Worm (Caenorhabditis elegans) whole organism, L3 larva: ENCODE results near the gene rabr-1.

Source experiments
- R02D3.7 ChIP-seq: fragments of 150-350 bp; optimal IDR thresholded peaks from 2 replicates; lab custom pipeline; 2014; ENCODE audit warnings: missing biosample characterization, missing genetic modification characterization
- ZK546.5 ChIP-seq: sonication (generic microtip); optimal IDR thresholded peaks from 2 replicates; lab custom pipeline; 2017; ENCODE audit warnings: missing biosample characterization, missing genetic modification characterization
- aly-2 ChIP-seq: fragments of 150-350 bp; optimal IDR thresholded peaks from 2 replicates; lab custom pipeline; 2014; ENCODE audit warnings: missing biosample characterization, missing genetic modification characterization
- ceh-16 ChIP-seq: sonication (generic microtip); optimal IDR thresholded peaks from 2 replicates; lab custom pipeline; 2017; ENCODE audit warnings: missing biosample characterization, missing genetic modification characterization
- ceh-28 ChIP-seq: fragments of 150-350 bp; optimal IDR thresholded peaks from 2 replicates; lab custom pipeline; 2014; ENCODE audit warnings: missing biosample characterization, missing genetic modification reagents, missing genetic modification characterization
- ceh-82 ChIP-seq: fragments of 150-350 bp; optimal IDR thresholded peaks from 2 replicates; lab custom pipeline; 2014; ENCODE audit warnings: missing biosample characterization, missing genetic modification characterization
- egl-27 ChIP-seq: sonication (generic microtip); optimal IDR thresholded peaks from 4 replicates; lab custom pipeline; 2017; ENCODE audit warnings: missing biosample characterization, missing genetic modification reagents, missing genetic modification characterization
- elt-1 ChIP-seq: fragments of 150-350 bp; optimal IDR thresholded peaks from 2 replicates; lab custom pipeline; 2014; ENCODE audit warnings: missing biosample characterization, missing genetic modification characterization
- elt-2 ChIP-seq: sonication (generic microtip); optimal IDR thresholded peaks from 2 replicates; lab custom pipeline; 2016; ENCODE audit warnings: missing genetic modification reagents, mild to moderate bottlenecking, missing genetic modification characterization, missing compliant biosample characterization
- elt-3 ChIP-seq, 3 experiments: fragments of 150-350 bp in 1 of 3; sonication (generic microtip) in 2 of 3; optimal IDR thresholded peaks; 2 replicates in 2 of 3; 4 replicates in 1 of 3; lab custom pipeline; 2014 to 2017; ENCODE audit warnings: missing biosample characterization in 3 of 3, missing genetic modification characterization in 3 of 3
- fkh-10 ChIP-seq: sonication (generic microtip); optimal IDR thresholded peaks from 2 replicates; lab custom pipeline; 2017; ENCODE audit warnings: missing biosample characterization, missing genetic modification reagents, missing genetic modification characterization
- fos-1 ChIP-seq: fragments of 150-350 bp; optimal IDR thresholded peaks from 2 replicates; lab custom pipeline; 2014; ENCODE audit warnings: missing biosample characterization, missing genetic modification characterization
- hmg-11 ChIP-seq: sonication (generic microtip); optimal IDR thresholded peaks from 2 replicates; lab custom pipeline; 2016; ENCODE audit warnings: missing genetic modification characterization, missing compliant biosample characterization
- jun-1 ChIP-seq: fragments of 150-350 bp; optimal IDR thresholded peaks from 2 replicates; lab custom pipeline; 2014; ENCODE audit warnings: missing biosample characterization, missing genetic modification reagents, missing genetic modification characterization
- lin-15B ChIP-seq: fragments of 150-350 bp; optimal IDR thresholded peaks from 2 replicates; lab custom pipeline; 2014; ENCODE audit warnings: missing biosample characterization, missing genetic modification characterization
- lin-39 ChIP-seq: fragments of 150-350 bp; optimal IDR thresholded peaks from 2 replicates; lab custom pipeline; 2018; ENCODE audit warnings: missing biosample characterization, missing genetic modification reagents, missing genetic modification characterization
- lsy-12 ChIP-seq: sonication (generic microtip); optimal IDR thresholded peaks from 2 replicates; lab custom pipeline; 2016; ENCODE audit warnings: mild to moderate bottlenecking, missing genetic modification characterization, missing compliant biosample characterization
- mml-1 ChIP-seq: fragments of 150-350 bp; sonication (generic microtip); optimal IDR thresholded peaks from 3 replicates; lab custom pipeline; 2014; ENCODE audit warnings: missing biosample characterization, missing genetic modification characterization
- nfya-1 ChIP-seq: sonication (generic microtip); optimal IDR thresholded peaks from 2 replicates; lab custom pipeline; 2017; ENCODE audit warnings: missing genetic modification characterization, mild to moderate bottlenecking, missing compliant biosample characterization, antibody characterized with exemption, moderate library complexity; ENCODE audit not compliant: insufficient read depth
- nhr-11 ChIP-seq: fragments of 150-350 bp; optimal IDR thresholded peaks from 2 replicates; lab custom pipeline; 2014; ENCODE audit warnings: missing biosample characterization, missing genetic modification characterization
- nhr-12 ChIP-seq: fragments of 150-350 bp; optimal IDR thresholded peaks from 2 replicates; lab custom pipeline; 2014; ENCODE audit warnings: missing biosample characterization, missing genetic modification characterization
- nhr-23 ChIP-seq: fragments of 150-350 bp; optimal IDR thresholded peaks from 2 replicates; lab custom pipeline; 2014; ENCODE audit warnings: missing biosample characterization, missing genetic modification reagents, missing genetic modification characterization
- nhr-237 ChIP-seq: fragments of 150-350 bp; optimal IDR thresholded peaks from 2 replicates; lab custom pipeline; 2014; ENCODE audit warnings: missing biosample characterization, missing genetic modification characterization
- nhr-25 ChIP-seq: sonication (generic microtip); optimal IDR thresholded peaks from 2 replicates; lab custom pipeline; 2017; ENCODE audit warnings: missing biosample characterization, missing genetic modification characterization
- nhr-28 ChIP-seq: fragments of 150-350 bp; optimal IDR thresholded peaks from 2 replicates; lab custom pipeline; 2014; ENCODE audit warnings: missing biosample characterization, missing genetic modification characterization
- nhr-43 ChIP-seq: sonication (generic microtip); optimal IDR thresholded peaks from 2 replicates; lab custom pipeline; 2016; ENCODE audit warnings: mild to moderate bottlenecking, missing genetic modification characterization, missing compliant biosample characterization; ENCODE audit not compliant: poor library complexity, severe bottlenecking
- pha-4 ChIP-seq: fragments of 150-350 bp; optimal IDR thresholded peaks from 2 replicates; lab custom pipeline; 2014; ENCODE audit warnings: missing biosample characterization, missing genetic modification reagents, missing genetic modification characterization
- pqm-1 ChIP-seq: fragments of 150-350 bp; optimal IDR thresholded peaks from 2 replicates; lab custom pipeline; 2017; ENCODE audit warnings: missing biosample characterization, missing genetic modification characterization, inconsistent platforms
- sea-2 ChIP-seq: fragments of 150-350 bp; sonication (generic microtip); optimal IDR thresholded peaks from 4 replicates; lab custom pipeline; 2014; ENCODE audit warnings: missing biosample characterization, missing genetic modification reagents, missing genetic modification characterization
- skn-1 ChIP-seq: fragments of 150-350 bp; optimal IDR thresholded peaks from 2 replicates; lab custom pipeline; 2014; ENCODE audit warnings: missing biosample characterization, missing genetic modification characterization
- snpc-4 ChIP-seq: fragments of 150-350 bp; optimal IDR thresholded peaks from 2 replicates; lab custom pipeline; 2014; ENCODE audit warnings: missing biosample characterization, missing genetic modification characterization
- tbx-2 ChIP-seq: sonication (generic microtip); optimal IDR thresholded peaks from 2 replicates; lab custom pipeline; 2016; ENCODE audit warnings: mild to moderate bottlenecking, missing genetic modification characterization, missing compliant biosample characterization
- unc-39 ChIP-seq: sonication (generic microtip); optimal IDR thresholded peaks from 4 replicates; lab custom pipeline; 2017; ENCODE audit warnings: missing biosample characterization, missing genetic modification characterization
- unc-62 ChIP-seq: fragments of 150-350 bp; sonication (generic microtip); optimal IDR thresholded peaks from 4 replicates; lab custom pipeline; 2014; ENCODE audit warnings: missing biosample characterization, missing genetic modification reagents, missing genetic modification characterization
- zag-1 ChIP-seq: fragments of 150-350 bp; optimal IDR thresholded peaks from 2 replicates; lab custom pipeline; 2014; ENCODE audit warnings: missing biosample characterization, missing genetic modification characterization
- ztf-11 ChIP-seq: fragments of 150-350 bp; optimal IDR thresholded peaks from 2 replicates; lab custom pipeline; 2014; ENCODE audit warnings: missing biosample characterization, missing genetic modification characterization
- ztf-4 ChIP-seq: fragments of 150-350 bp; optimal IDR thresholded peaks from 2 replicates; lab custom pipeline; 2014; ENCODE audit warnings: missing biosample characterization, missing genetic modification characterization

The rabr-1 gene

ce11 chrX:2495865-2496314, at the start of gene rabr-1:
Gene rabr-1 (plus strand): TSS chrX:2496180.
- TF ChIP-seq pha-4 (tag; lab: Kevin White, UChicago), result peak; percentile 23
- TF ChIP-seq nhr-11 (tag; lab: Kevin White, UChicago), result no peak
- peak; percentile 58 for TF ChIP-seq ceh-16 (tag; lab: Kevin White, UChicago)
- peak; percentile 21 for TF ChIP-seq nhr-43 (tag; lab: Kevin White, UChicago)
- TF ChIP-seq nhr-25 (tag; lab: Kevin White, UChicago), result peak; percentile 76
- no peak for TF ChIP-seq elt-3 (tag; optimal IDR thresholded peaks at IDR 0.05; lab: Kevin White, UChicago)
- TF ChIP-seq hmg-11 (tag; lab: Kevin White, UChicago), result peak; percentile 51
- TF ChIP-seq ceh-28 (tag; lab: Kevin White, UChicago), result peak; percentile 44
- peak; percentile 45 for TF ChIP-seq lsy-12 (tag; lab: Kevin White, UChicago)
- peak; percentile 49 for TF ChIP-seq nhr-23 (tag; lab: Kevin White, UChicago)
- peak; percentile 14 for TF ChIP-seq elt-2 (tag; lab: Kevin White, UChicago)
- TF ChIP-seq lin-39 (tag; lab: Kevin White, UChicago), result peak; percentile 10
- TF ChIP-seq nfya-1 (tag; lab: Kevin White, UChicago), result no peak
- no peak for TF ChIP-seq elt-1

ce11 chrX:2446185-2446584, 49.8 kb upstream of the rabr-1 start:
- no peak for TF ChIP-seq ztf-4
- TF ChIP-seq nhr-11 (tag; lab: Kevin White, UChicago), result no peak
- TF ChIP-seq ztf-11 (tag; lab: Kevin White, UChicago), result no peak
- no peak for TF ChIP-seq ceh-28 (tag; lab: Kevin White, UChicago)
- no peak for TF ChIP-seq fkh-10 (GFP tag; lab: Kevin White, UChicago)
- no peak for TF ChIP-seq nhr-43 (tag; lab: Kevin White, UChicago)
- TF ChIP-seq snpc-4 (tag; lab: Kevin White, UChicago), result no peak
- TF ChIP-seq egl-27 (tag; lab: Kevin White, UChicago), result no peak
- no peak for TF ChIP-seq nhr-237 (tag; lab: Kevin White, UChicago)
- no peak for TF ChIP-seq nhr-25 (tag; lab: Kevin White, UChicago)
- TF ChIP-seq nhr-23 (tag; lab: Kevin White, UChicago), result no peak
- TF ChIP-seq zag-1 (tag; lab: Kevin White, UChicago), result no peak
- no peak for TF ChIP-seq lsy-12 (tag; lab: Kevin White, UChicago)
- TF ChIP-seq, all 47 proteins: peak for 0

DNA sequence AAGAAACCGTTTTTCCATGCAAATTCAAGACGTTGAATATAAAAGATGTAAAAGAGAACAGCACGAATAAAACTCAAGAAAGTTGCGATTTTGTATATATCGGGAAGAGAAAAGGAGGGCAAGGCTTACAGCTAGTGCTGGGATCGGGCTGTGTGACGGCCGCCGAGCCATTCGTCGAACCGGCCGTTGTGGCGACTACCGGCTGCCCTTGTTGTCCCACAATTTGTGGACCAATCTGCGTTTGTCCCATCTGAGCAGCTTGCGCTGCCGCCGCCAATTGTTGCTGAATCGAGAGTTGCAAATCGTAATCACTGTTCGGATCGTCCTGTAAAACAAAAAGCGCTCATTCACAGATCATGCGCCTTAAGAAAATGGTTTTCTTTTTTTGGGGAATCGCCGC, 48.8 kb upstream of the rabr-1 start:
- TF ChIP-seq ztf-11 (tag; lab: Kevin White, UChicago) (no peak), skn-1 (no peak), unc-62 (GFP tag; lab: Kevin White, UChicago) (no peak), nhr-237 (tag; lab: Kevin White, UChicago) (no peak), ceh-16 (tag; lab: Kevin White, UChicago) (no peak), lin-15B (tag; lab: Kevin White, UChicago) (no peak), ceh-82 (tag; lab: Kevin White, UChicago) (no peak), nhr-28 (no peak), nhr-25 (tag; lab: Kevin White, UChicago) (no peak), ZK546.5 (no peak), fos-1 (tag; lab: Kevin White, UChicago) (no peak), elt-3 (tag; optimal IDR thresholded peaks at IDR 0.05; lab: Kevin White, UChicago) (no peak), fkh-10 (GFP tag; lab: Kevin White, UChicago) (no peak), aly-2 (tag; lab: Kevin White, UChicago) (no peak), R02D3.7 (tag; lab: Kevin White, UChicago) (no peak), pqm-1 (no peak), jun-1 (no peak)
- TF ChIP-seq, all 47 proteins: peak for 0

DNA sequence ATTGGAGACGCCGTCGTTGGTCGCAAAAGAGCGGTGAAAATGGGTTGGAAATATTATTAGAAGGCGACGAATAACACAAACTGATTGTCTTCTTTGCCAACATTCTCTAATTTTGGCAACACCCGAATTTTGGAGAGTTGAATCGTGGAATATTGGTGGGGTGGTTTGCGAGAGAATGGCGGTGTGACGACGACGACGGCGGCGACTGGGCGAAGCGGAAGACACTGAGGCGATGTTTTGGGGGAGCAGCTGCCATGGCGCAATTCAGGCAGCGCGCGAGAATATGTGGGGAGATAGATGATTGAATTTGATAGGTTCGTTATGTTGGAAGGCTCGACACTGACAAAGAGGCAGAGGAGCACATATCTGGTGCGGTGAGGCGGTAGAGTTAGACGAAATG, 45.0 kb upstream of the rabr-1 start:
- TF ChIP-seq tbx-2 (no peak), sea-2 (no peak), nhr-43 (tag; lab: Kevin White, UChicago) (no peak), elt-1 (no peak), nhr-12 (tag; lab: Kevin White, UChicago) (no peak), unc-39 (no peak), fkh-10 (GFP tag; lab: Kevin White, UChicago) (no peak), ztf-11 (tag; lab: Kevin White, UChicago) (no peak), nhr-23 (tag; lab: Kevin White, UChicago) (no peak), ceh-28 (tag; lab: Kevin White, UChicago) (no peak), nhr-237 (tag; lab: Kevin White, UChicago) (no peak), mml-1 (tag; lab: Kevin White, UChicago) (no peak), ztf-4 (no peak), elt-2 (tag; lab: Kevin White, UChicago) (no peak)
